Fruit fly (Drosophila melanogaster) whole organism, embryonic: ENCODE data around the gene gogo.

Source experiments
- ATbp ChIP-seq: fragments of 200-800 bp; sonication (Bioruptor generic); optimal IDR thresholded peaks from 2 replicates; lab custom pipeline; 2017; ENCODE audit warnings: missing biosample characterization, mild to moderate bottlenecking, missing genetic modification characterization, missing genetic modification reagents
- CG1024 ChIP-seq: fragments of 200-800 bp; sonication (Bioruptor generic); IDR thresholded peaks from 2 replicates; pipeline ENCODE4 v1.3.6; 2022; ENCODE audit warnings: missing biosample characterization, missing genetic modification characterization
- CG11504 ChIP-seq: fragments of 200-800 bp; sonication (Bioruptor generic); optimal IDR thresholded peaks from 3 replicates; lab custom pipeline; 2019; ENCODE audit warnings: missing biosample characterization, mild to moderate bottlenecking, missing genetic modification characterization, moderate library complexity
- CG12071 ChIP-seq: fragments of 200-800 bp; sonication (Bioruptor generic); optimal IDR thresholded peaks from 3 replicates; lab custom pipeline; 2018; ENCODE audit warnings: missing biosample characterization, mild to moderate bottlenecking, missing genetic modification characterization
- CG12155 ChIP-seq: fragments of 200-800 bp; sonication (Bioruptor generic); optimal IDR thresholded peaks from 3 replicates; lab custom pipeline; 2016; ENCODE audit warnings: missing biosample characterization, missing genetic modification characterization
- CG12744 ChIP-seq: fragments of 200-800 bp; sonication (Bioruptor generic); optimal IDR thresholded peaks from 2 replicates; lab custom pipeline; 2016; ENCODE audit warnings: missing biosample characterization, missing genetic modification characterization
- CG14710 ChIP-seq: fragments of 200-800 bp; sonication (Bioruptor generic); optimal IDR thresholded peaks from 3 replicates; lab custom pipeline; 2019; ENCODE audit warnings: missing biosample characterization, mild to moderate bottlenecking, missing genetic modification characterization, moderate library complexity
- CG15696 ChIP-seq: fragments of 200-800 bp; sonication (Bioruptor generic); optimal IDR thresholded peaks from 2 replicates; lab custom pipeline; 2019; ENCODE audit warnings: missing biosample characterization, mild to moderate bottlenecking, missing genetic modification characterization, moderate library complexity
- CG1602 ChIP-seq: fragments of 200-800 bp; sonication (Bioruptor generic); optimal IDR thresholded peaks from 3 replicates; lab custom pipeline; 2016; ENCODE audit warnings: missing biosample characterization, missing genetic modification characterization
- CG17802 ChIP-seq: fragments of 200-800 bp; sonication (Bioruptor generic); optimal IDR thresholded peaks from 2 replicates; lab custom pipeline; 2018; ENCODE audit warnings: missing biosample characterization, mild to moderate bottlenecking, missing genetic modification characterization, moderate library complexity
- CG3163 ChIP-seq: fragments of 200-800 bp; sonication (Bioruptor generic); optimal IDR thresholded peaks from 3 replicates; lab custom pipeline; 2016; ENCODE audit warnings: missing biosample characterization, missing genetic modification characterization
- CG3407 ChIP-seq: fragments of 200-800 bp; sonication (Bioruptor generic); optimal IDR thresholded peaks from 2 replicates; lab custom pipeline; 2018; ENCODE audit warnings: missing biosample characterization, mild to moderate bottlenecking, missing genetic modification characterization
- CG4360 ChIP-seq: fragments of 200-800 bp; sonication (Bioruptor generic); IDR thresholded peaks from 2 replicates; pipeline ENCODE4 v1.3.6; 2022; ENCODE audit warnings: missing biosample characterization, missing genetic modification characterization
- CG4424 ChIP-seq: fragments of 200-800 bp; sonication (Bioruptor generic); optimal IDR thresholded peaks from 3 replicates; lab custom pipeline; 2016; ENCODE audit warnings: missing biosample characterization, missing genetic modification characterization
- CG6654 ChIP-seq: fragments of 200-800 bp; sonication (Bioruptor generic); optimal IDR thresholded peaks from 2 replicates; lab custom pipeline; 2017; ENCODE audit warnings: missing biosample characterization, mild to moderate bottlenecking, missing genetic modification characterization
- CG6689 ChIP-seq: fragments of 200-800 bp; sonication (Bioruptor generic); IDR thresholded peaks from 2 replicates; pipeline ENCODE4 v1.3.6; 2022; ENCODE audit warnings: missing biosample characterization, missing genetic modification characterization
- CG6813 ChIP-seq: fragments of 200-800 bp; sonication (Bioruptor generic); optimal IDR thresholded peaks from 2 replicates; lab custom pipeline; 2017; ENCODE audit warnings: missing biosample characterization, missing genetic modification characterization, mild to moderate bottlenecking, moderate library complexity, missing genetic modification reagents
- CG7839 ChIP-seq: fragments of 200-800 bp; sonication (Bioruptor generic); optimal IDR thresholded peaks from 3 replicates; lab custom pipeline; 2018; ENCODE audit warnings: missing biosample characterization, mild to moderate bottlenecking, missing genetic modification characterization, moderate library complexity
- CG8924 ChIP-seq: fragments of 200-800 bp; optimal IDR thresholded peaks from 3 replicates; lab custom pipeline; 2019; ENCODE audit warnings: missing biosample characterization, mild to moderate bottlenecking, missing genetic modification characterization, moderate library complexity
- CrebB ChIP-seq: fragments of 200-800 bp; sonication (Bioruptor generic); optimal IDR thresholded peaks from 3 replicates; lab custom pipeline; 2018; ENCODE audit warnings: missing biosample characterization, mild to moderate bottlenecking, missing genetic modification characterization
- D ChIP-seq, 2 experiments: fragments of 200-800 bp in 1 of 2; fragments of >200 bp in 1 of 2; sonication (Bioruptor generic) in 1 of 2; optimal IDR thresholded peaks; 2 replicates in 1 of 2; 3 replicates in 1 of 2; lab custom pipeline; 2017; ENCODE audit warnings: mild to moderate bottlenecking in 1 of 2, missing biosample characterization in 1 of 2, missing genetic modification characterization in 1 of 2, missing genetic modification reagents in 1 of 2
- Dek ChIP-seq: fragments of 200-800 bp; sonication (Bioruptor generic); optimal IDR thresholded peaks from 3 replicates; lab custom pipeline; 2019; ENCODE audit warnings: missing biosample characterization, mild to moderate bottlenecking, missing genetic modification characterization, moderate library complexity
- HHEX ChIP-seq: fragments of 200-800 bp; sonication (Bioruptor generic); optimal IDR thresholded peaks from 3 replicates; lab custom pipeline; 2017; ENCODE audit warnings: missing biosample characterization, mild to moderate bottlenecking, missing genetic modification characterization, missing genetic modification reagents
- Nf-YA ChIP-seq: fragments of 200-800 bp; sonication (Bioruptor generic); IDR thresholded peaks from 2 replicates; pipeline ENCODE4 v1.3.6; 2022; ENCODE audit warnings: missing biosample characterization, missing genetic modification characterization
- NfI ChIP-seq: fragments of 200-800 bp; sonication (Bioruptor generic); optimal IDR thresholded peaks from 3 replicates; lab custom pipeline; 2018; ENCODE audit warnings: missing biosample characterization, mild to moderate bottlenecking, missing genetic modification characterization, moderate library complexity
- Sox102F ChIP-seq: fragments of 200-800 bp; sonication (Bioruptor generic); optimal IDR thresholded peaks from 2 replicates; lab custom pipeline; 2018; ENCODE audit warnings: missing biosample characterization, mild to moderate bottlenecking, missing genetic modification characterization, moderate library complexity
- Xrp1 ChIP-seq: fragments of 200-800 bp; sonication (Bioruptor generic); IDR thresholded peaks from 2 replicates; pipeline ENCODE4 v1.3.6; 2022; ENCODE audit warnings: missing biosample characterization, missing genetic modification characterization
- ap ChIP-seq: fragments of 200-800 bp; sonication (Bioruptor generic); IDR thresholded peaks from 2 replicates; pipeline ENCODE4 v1.3.6; 2022; ENCODE audit warnings: missing biosample characterization, missing genetic modification characterization
- ara ChIP-seq: fragments of 200-800 bp; sonication (Bioruptor generic); IDR thresholded peaks from 2 replicates; pipeline ENCODE4 v1.3.6; 2022; ENCODE audit warnings: missing biosample characterization, missing genetic modification characterization
- cas ChIP-seq: fragments of 200-800 bp; sonication (Bioruptor generic); IDR thresholded peaks from 2 replicates; pipeline ENCODE4 v1.3.6; 2022; ENCODE audit warnings: missing biosample characterization, missing genetic modification characterization
- chif ChIP-seq, 2 experiments: fragments of 200-800 bp; sonication (Bioruptor generic); optimal IDR thresholded peaks; 3 replicates each; lab custom pipeline; 2016; ENCODE audit warnings: missing biosample characterization in 2 of 2, missing genetic modification characterization in 2 of 2
- chn ChIP-seq: fragments of 200-800 bp; sonication (Bioruptor generic); optimal IDR thresholded peaks from 2 replicates; lab custom pipeline; 2016; ENCODE audit warnings: missing biosample characterization, missing genetic modification characterization
- croc ChIP-seq: fragments of 200-800 bp; sonication (Bioruptor generic); conservative IDR thresholded peaks from 3 replicates; pipeline ENCODE4 v1.3.6; 2022; ENCODE audit warnings: missing biosample characterization, missing genetic modification characterization
- fd64A ChIP-seq: fragments of 200-800 bp; sonication (Bioruptor generic); optimal IDR thresholded peaks from 3 replicates; lab custom pipeline; 2018; ENCODE audit warnings: missing biosample characterization, mild to moderate bottlenecking, missing genetic modification characterization
- gem ChIP-seq: fragments of 200-800 bp; sonication (Bioruptor generic); optimal IDR thresholded peaks from 2 replicates; lab custom pipeline; 2019; ENCODE audit warnings: missing biosample characterization, mild to moderate bottlenecking, missing genetic modification characterization, moderate library complexity
- gsb ChIP-seq: fragments of 200-800 bp; sonication (Bioruptor generic); IDR thresholded peaks from 2 replicates; pipeline ENCODE4 v1.3.6; 2022; ENCODE audit warnings: missing biosample characterization, missing genetic modification characterization
- h ChIP-seq: fragments of >200 bp; optimal IDR thresholded peaks from 2 replicates; lab custom pipeline; 2017
- jing ChIP-seq: fragments of 200-800 bp; sonication (Bioruptor generic); optimal IDR thresholded peaks from 2 replicates; lab custom pipeline; 2018; ENCODE audit warnings: missing biosample characterization, mild to moderate bottlenecking, missing genetic modification characterization
- lab ChIP-seq: fragments of 200-800 bp; sonication (Bioruptor generic); optimal IDR thresholded peaks from 3 replicates; lab custom pipeline; 2017; ENCODE audit warnings: missing biosample characterization, missing genetic modification characterization, mild to moderate bottlenecking, moderate library complexity, missing genetic modification reagents
- lov ChIP-seq, 2 experiments: fragments of 200-800 bp in 1 of 2; fragments of >200 bp in 1 of 2; sonication (Bioruptor generic) in 1 of 2; IDR thresholded peaks in 1 of 2; optimal IDR thresholded peaks in 1 of 2; 2 replicates in 1 of 2; 3 replicates in 1 of 2; pipeline versions ENCODE4 v1.3.6 to Lab custom; 2017 to 2022; ENCODE audit warnings: missing biosample characterization in 1 of 2, missing genetic modification characterization in 1 of 2
- oc ChIP-seq: fragments of 200-800 bp; sonication (Bioruptor generic); optimal IDR thresholded peaks from 2 replicates; lab custom pipeline; 2018; ENCODE audit warnings: missing biosample characterization, mild to moderate bottlenecking, missing genetic modification characterization, moderate library complexity
- pnt ChIP-seq: fragments of 200-800 bp; sonication (Bioruptor generic); optimal IDR thresholded peaks from 3 replicates; lab custom pipeline; 2016; ENCODE audit warnings: missing biosample characterization, missing genetic modification characterization
- pzg ChIP-seq: fragments of 200-800 bp; sonication (Bioruptor generic); optimal IDR thresholded peaks from 3 replicates; lab custom pipeline; 2018; ENCODE audit warnings: missing biosample characterization, mild to moderate bottlenecking, missing genetic modification characterization, moderate library complexity
- sim ChIP-seq: fragments of 200-800 bp; sonication (Bioruptor generic); IDR thresholded peaks from 2 replicates; pipeline ENCODE4 v1.3.6; 2022; ENCODE audit warnings: missing biosample characterization, missing genetic modification characterization
- sr ChIP-seq: fragments of 200-800 bp; sonication (Bioruptor generic); IDR thresholded peaks from 3 replicates; pipeline ENCODE4 v1.3.6; 2022; ENCODE audit warnings: missing biosample characterization, missing genetic modification characterization
- unc-4 ChIP-seq: fragments of 200-800 bp; sonication (Bioruptor generic); IDR thresholded peaks from 2 replicates; pipeline ENCODE4 v1.3.6; 2022; ENCODE audit warnings: missing biosample characterization, missing genetic modification characterization; ENCODE audit not compliant: partially characterized antibody
- wek ChIP-seq: fragments of 200-800 bp; sonication (Bioruptor generic); optimal IDR thresholded peaks from 3 replicates; lab custom pipeline; 2018; ENCODE audit warnings: missing biosample characterization, mild to moderate bottlenecking, missing genetic modification characterization, moderate library complexity
- zf30C ChIP-seq: fragments of 200-800 bp; sonication (Bioruptor generic); optimal IDR thresholded peaks from 3 replicates; lab custom pipeline; 2018; ENCODE audit warnings: missing biosample characterization, mild to moderate bottlenecking, missing genetic modification characterization
- zfh2 ChIP-seq: fragments of 200-800 bp; sonication (Bioruptor generic); optimal IDR thresholded peaks from 2 replicates; lab custom pipeline; 2016; ENCODE audit warnings: missing biosample characterization, missing genetic modification characterization

gogo gene

dm6 chr3L:20276615-20277014, 18.3 kb downstream of the gogo start (continued):
- TF ChIP-seq CG1024 (GFP tag; lab: Robert Waterston, UW) (peak; percentile 18; the same call in 1 of the 2 replicates), lov (optimal IDR thresholded peaks at IDR 0.05; lab: Kevin White, UChicago) (no peak), lov (GFP tag; IDR thresholded peaks at IDR 0.05; lab: Robert Waterston, UW) (no peak), CG3407 (GFP tag; lab: Kevin White, UChicago) (no peak), zf30C (GFP tag; lab: Kevin White, UChicago) (no peak), CG6689 (0 out of 2 replicates have a peak, but pooled peaks have one; percentile 39), zfh2 (peak; percentile 27), CG6654 (no peak), CG7839 (tag; lab: Kevin White, UChicago) (peak; percentile 63), CG12071 (GFP tag; lab: Kevin White, UChicago) (peak; percentile 36), ap (no peak), Dek (tag; lab: Kevin White, UChicago) (peak; percentile 14), h (no peak), CG11504 (tag; lab: Kevin White, UChicago) (peak; percentile 72), CG14710 (tag; lab: Kevin White, UChicago) (peak; percentile 9), gem (peak; percentile 74), CG17802 (peak; percentile 5), CG4424 (peak; percentile 43), fd64A (GFP tag; lab: Kevin White, UChicago) (no peak), NfI (peak; percentile 34), Sox102F (peak; percentile 68), CG12744 (GFP tag; lab: Kevin White, UChicago) (no peak), unc-4 (GFP tag; lab: Robert Waterston, UW) (no peak), CG1602 (GFP tag; lab: Kevin White, UChicago) (no peak), pzg (GFP tag; lab: Kevin White, UChicago) (no peak)

- 0 out of 3 replicates have a peak, but pooled peaks have one; percentile 55 for TF ChIP-seq sr (GFP tag; lab: Robert Waterston, UW)
- peak; percentile 35 for TF ChIP-seq HHEX (GFP tag; lab: Kevin White, UChicago)
- peak; percentile 77 for TF ChIP-seq ATbp (GFP tag; lab: Kevin White, UChicago)
- no peak for TF ChIP-seq D (optimal IDR thresholded peaks at IDR 0.05; lab: Kevin White, UChicago)
- TF ChIP-seq D (GFP tag; optimal IDR thresholded peaks at IDR 0.05; lab: Kevin White, UChicago): peak; percentile 4
- no peak for TF ChIP-seq jing (GFP tag; lab: Kevin White, UChicago)
- no peak for TF ChIP-seq chn (GFP tag; lab: Kevin White, UChicago)
- no peak for TF ChIP-seq CG15696
- TF ChIP-seq cas (GFP tag; lab: Robert Waterston, UW): no peak
- no peak for TF ChIP-seq CG8924 (tag; lab: Kevin White, UChicago)
- peak; percentile 25 for TF ChIP-seq fd64A (GFP tag; lab: Kevin White, UChicago)
- peak in 1 of 2 experiments; percentile 9 for TF ChIP-seq chif (GFP tag; optimal IDR thresholded peaks at IDR 0.05; lab: Kevin White, UChicago)
- TF ChIP-seq CG1602 (GFP tag; lab: Kevin White, UChicago): no peak
- no peak for TF ChIP-seq croc
- no peak for TF ChIP-seq CG3163
- peak; percentile 18 for TF ChIP-seq CG6813
- TF ChIP-seq pnt: no peak
- TF ChIP-seq unc-4 (GFP tag; lab: Robert Waterston, UW): no peak
- TF ChIP-seq Nf-YA (GFP tag; lab: Robert Waterston, UW): peak; percentile 52
- no peak for TF ChIP-seq ap
- 0 out of 2 replicates have a peak, but pooled peaks have one; percentile 51 for TF ChIP-seq sim (GFP tag; lab: Robert Waterston, UW)
- TF ChIP-seq CG12155 (GFP tag; lab: Kevin White, UChicago): no peak
- no peak for TF ChIP-seq wek
- peak; percentile 46 for TF ChIP-seq Xrp1 (GFP tag; lab: Robert Waterston, UW)
- TF ChIP-seq lab: peak; percentile 49
- TF ChIP-seq ara (GFP tag; lab: Robert Waterston, UW): peak; percentile 22; the same call in 1 of the 2 replicates
- TF ChIP-seq oc (tag; lab: Kevin White, UChicago): no peak
- no peak for TF ChIP-seq CrebB
- no peak for TF ChIP-seq CG4360 (GFP tag; lab: Robert Waterston, UW)
- TF ChIP-seq gsb (GFP tag; lab: Robert Waterston, UW): no peak
These were observed 19.0 kb downstream of the gogo start for dm6 chr3L:20275886-20276285.
